Worm (Caenorhabditis elegans) whole organism, L1 larva: ENCODE data around the gene R03H10.2.

Experiments used
- aly-2 ChIP-seq: fragments of 150-350 bp; optimal IDR thresholded peaks from 2 replicates; lab custom pipeline; 2014; ENCODE audit warnings: missing biosample characterization, missing genetic modification characterization
- ama-1 ChIP-seq: fragments of 150-350 bp; optimal IDR thresholded peaks from 2 replicates; lab custom pipeline; 2014
- egl-27 ChIP-seq, 2 experiments: fragments of 150-350 bp in 1 of 2; sonication (generic microtip); optimal IDR thresholded peaks; 3 replicates each; lab custom pipeline; 2017 to 2018; ENCODE audit warnings: missing biosample characterization in 2 of 2, missing genetic modification characterization in 2 of 2, missing genetic modification reagents in 2 of 2
- fos-1 ChIP-seq: fragments of 150-350 bp; optimal IDR thresholded peaks from 2 replicates; lab custom pipeline; 2014; ENCODE audit warnings: missing biosample characterization, missing genetic modification characterization
- lin-13 ChIP-seq: fragments of 150-350 bp; optimal IDR thresholded peaks from 2 replicates; lab custom pipeline; 2014; ENCODE audit warnings: missing biosample characterization, missing genetic modification reagents, missing genetic modification characterization
- mep-1 ChIP-seq: fragments of 150-350 bp; optimal IDR thresholded peaks from 2 replicates; lab custom pipeline; 2014; ENCODE audit warnings: missing biosample characterization, missing genetic modification characterization
- nhr-19 ChIP-seq: fragments of 200-800 bp; sonication (Bioruptor generic); conservative IDR thresholded peaks from 2 replicates; pipeline ENCODE4 v1.3.6; 2022; ENCODE audit warnings: missing genetic modification characterization, missing compliant biosample characterization
- nhr-76 ChIP-seq: sonication (generic microtip); optimal IDR thresholded peaks from 2 replicates; lab custom pipeline; 2017; ENCODE audit warnings: missing biosample characterization, missing genetic modification characterization
- tbx-2 ChIP-seq: sonication (generic microtip); optimal IDR thresholded peaks from 2 replicates; lab custom pipeline; 2016; ENCODE audit warnings: missing genetic modification characterization, missing compliant biosample characterization
- tlp-1 ChIP-seq: fragments of 150-350 bp; optimal IDR thresholded peaks from 2 replicates; lab custom pipeline; 2014; ENCODE audit warnings: missing biosample characterization, missing genetic modification characterization
- unc-62 ChIP-seq: fragments of 150-350 bp; optimal IDR thresholded peaks from 2 replicates; lab custom pipeline; 2014; ENCODE audit warnings: missing biosample characterization, missing genetic modification reagents, missing genetic modification characterization
- unc-86 ChIP-seq: sonication (generic microtip); optimal IDR thresholded peaks from 2 replicates; lab custom pipeline; 2016; ENCODE audit warnings: missing genetic modification characterization, missing compliant biosample characterization
- ztf-4 ChIP-seq: fragments of 150-350 bp; optimal IDR thresholded peaks from 2 replicates; lab custom pipeline; 2014; ENCODE audit warnings: missing biosample characterization, missing genetic modification characterization

ce11 chrII:4134688-4135087 is 20.9 kb upstream of the R03H10.2 start:
- TF ChIP-seq nhr-19 (GFP tag; lab: Robert Waterston, UW) (no peak), mep-1 (no peak), ztf-4 (tag; lab: Kevin White, UChicago) (no peak), tbx-2 (tag; lab: Kevin White, UChicago) (peak; percentile 6), aly-2 (tag; lab: Kevin White, UChicago) (no peak), tlp-1 (tag; lab: Kevin White, UChicago) (no peak), ama-1 (lab: Kevin White, UChicago) (no peak), nhr-76 (tag; lab: Kevin White, UChicago) (no peak), egl-27 (tag; optimal IDR thresholded peaks at IDR 0.05; lab: Kevin White, UChicago) (no peak), fos-1 (tag; lab: Kevin White, UChicago) (no peak), unc-62 (GFP tag; lab: Kevin White, UChicago) (no peak), lin-13 (GFP tag; lab: Kevin White, UChicago) (no peak), unc-86 (tag; lab: Kevin White, UChicago) (peak; percentile 60)
